Worm (Caenorhabditis elegans) whole organism, L1 larva: ENCODE results near the gene flp-7.

Source experiments
- C04F5.9 ChIP-seq: sonication (generic microtip); optimal IDR thresholded peaks from 2 replicates; lab custom pipeline; 2016; ENCODE audit warnings: missing genetic modification characterization, missing compliant biosample characterization
- F16B12.6 ChIP-seq: fragments of 150-350 bp; optimal IDR thresholded peaks from 2 replicates; lab custom pipeline; 2014; ENCODE audit warnings: missing biosample characterization, missing genetic modification characterization
- aha-1 ChIP-seq: fragments of 150-350 bp; optimal IDR thresholded peaks from 2 replicates; lab custom pipeline; 2014; ENCODE audit warnings: missing biosample characterization, missing genetic modification characterization
- alr-1 ChIP-seq: fragments of 200-800 bp; sonication (Bioruptor generic); optimal IDR thresholded peaks from 2 replicates; lab custom pipeline; 2018; ENCODE audit warnings: borderline replicate concordance, mild to moderate bottlenecking, missing genetic modification characterization, missing compliant biosample characterization
- aly-2 ChIP-seq: fragments of 150-350 bp; optimal IDR thresholded peaks from 2 replicates; lab custom pipeline; 2014; ENCODE audit warnings: missing biosample characterization, missing genetic modification characterization
- ceh-63 ChIP-seq: fragments of 200-800 bp; sonication (Bioruptor generic); optimal IDR thresholded peaks from 2 replicates; lab custom pipeline; 2018; ENCODE audit warnings: mild to moderate bottlenecking, missing genetic modification characterization, missing compliant biosample characterization
- ceh-8 ChIP-seq: fragments of 200-800 bp; sonication (Bioruptor generic); optimal IDR thresholded peaks from 2 replicates; lab custom pipeline; 2018; ENCODE audit warnings: mild to moderate bottlenecking, missing genetic modification characterization, moderate library complexity, missing compliant biosample characterization
- ceh-82 ChIP-seq, 3 experiments: fragments of 150-350 bp in 1 of 3; sonication (generic microtip) in 2 of 3; optimal IDR thresholded peaks; 2 replicates each; lab custom pipeline; 2014 to 2017; ENCODE audit warnings: missing biosample characterization in 3 of 3, missing genetic modification characterization in 3 of 3
- ceh-88 ChIP-seq: fragments of 200-800 bp; sonication (Bioruptor generic); IDR thresholded peaks from 2 replicates; pipeline ENCODE4 v1.3.6; 2022; ENCODE audit warnings: missing genetic modification characterization, missing compliant biosample characterization
- ceh-90 ChIP-seq: sonication (generic microtip); optimal IDR thresholded peaks from 2 replicates; lab custom pipeline; 2016; ENCODE audit warnings: missing genetic modification characterization, missing compliant biosample characterization
- dsc-1 ChIP-seq: sonication (generic microtip); optimal IDR thresholded peaks from 2 replicates; lab custom pipeline; 2016; ENCODE audit warnings: mild to moderate bottlenecking, missing genetic modification characterization, missing compliant biosample characterization
- efl-1 ChIP-seq, 4 experiments: fragments of 150-350 bp; optimal IDR thresholded peaks in 3 of 4; peaks in 1 of 4; 1 replicate in 1 of 4; 2 replicates in 3 of 4; lab custom pipeline; 2014; ENCODE audit warnings: missing biosample characterization in 2 of 4, missing genetic modification characterization in 2 of 4, missing genetic modification reagents in 2 of 4
- elt-3 ChIP-seq, 6 experiments: fragments of 150-350 bp in 1 of 6; sonication (generic microtip); optimal IDR thresholded peaks; 2 replicates each; lab custom pipeline; 2017 to 2018; ENCODE audit warnings: missing biosample characterization in 6 of 6, missing genetic modification characterization in 6 of 6, inconsistent platforms in 1 of 6
- fkh-10 ChIP-seq: sonication (generic microtip); optimal IDR thresholded peaks from 2 replicates; lab custom pipeline; 2017; ENCODE audit warnings: missing biosample characterization, missing genetic modification reagents, missing genetic modification characterization
- fkh-4 ChIP-seq: sonication (generic microtip); optimal IDR thresholded peaks from 2 replicates; lab custom pipeline; 2016; ENCODE audit warnings: missing compliant biosample characterization, missing genetic modification characterization, borderline replicate concordance
- grh-1 ChIP-seq: fragments of 200-800 bp; sonication (Bioruptor generic); IDR thresholded peaks from 2 replicates; pipeline ENCODE4 v1.3.6; 2022; ENCODE audit warnings: missing genetic modification reagents, missing genetic modification characterization, missing compliant biosample characterization
- hlh-17 ChIP-seq: fragments of 200-800 bp; sonication (Bioruptor generic); optimal IDR thresholded peaks from 2 replicates; lab custom pipeline; 2018; ENCODE audit warnings: missing genetic modification characterization, mild to moderate bottlenecking, missing compliant biosample characterization, moderate library complexity, borderline replicate concordance
- hlh-4 ChIP-seq: sonication (generic microtip); optimal IDR thresholded peaks from 2 replicates; lab custom pipeline; 2016; ENCODE audit warnings: mild to moderate bottlenecking, missing genetic modification characterization, missing compliant biosample characterization
- hpl-2 ChIP-seq: fragments of 150-350 bp; optimal IDR thresholded peaks from 2 replicates; lab custom pipeline; 2014; ENCODE audit warnings: missing biosample characterization, missing genetic modification reagents, missing genetic modification characterization
- lin-14 ChIP-seq: fragments of 200-800 bp; sonication (Bioruptor generic); optimal IDR thresholded peaks from 2 replicates; lab custom pipeline; 2018; ENCODE audit warnings: mild to moderate bottlenecking, missing genetic modification characterization, moderate library complexity, missing compliant biosample characterization
- lsy-2 ChIP-seq, 2 experiments: fragments of 150-350 bp; optimal IDR thresholded peaks; 2 replicates each; lab custom pipeline; 2014; ENCODE audit warnings: missing biosample characterization in 2 of 2, missing genetic modification characterization in 2 of 2
- mdl-1 ChIP-seq, 2 experiments: fragments of 150-350 bp; optimal IDR thresholded peaks; 2 replicates each; lab custom pipeline; 2014 to 2017; ENCODE audit warnings: missing biosample characterization in 2 of 2, missing genetic modification characterization in 2 of 2, inconsistent platforms in 1 of 2
- nhr-20 ChIP-seq: sonication (generic microtip); optimal IDR thresholded peaks from 2 replicates; lab custom pipeline; 2016; ENCODE audit warnings: mild to moderate bottlenecking, missing genetic modification characterization, missing compliant biosample characterization
- nhr-28 ChIP-seq: fragments of 150-350 bp; optimal IDR thresholded peaks from 2 replicates; lab custom pipeline; 2014; ENCODE audit warnings: missing biosample characterization, missing genetic modification characterization
- nhr-71 ChIP-seq: sonication (generic microtip); optimal IDR thresholded peaks from 2 replicates; lab custom pipeline; 2016; ENCODE audit warnings: mild to moderate bottlenecking, missing genetic modification characterization, moderate library complexity, missing compliant biosample characterization
- nhr-76 ChIP-seq: sonication (generic microtip); optimal IDR thresholded peaks from 2 replicates; lab custom pipeline; 2017; ENCODE audit warnings: missing biosample characterization, missing genetic modification characterization
- nhr-77 ChIP-seq: fragments of 150-350 bp; optimal IDR thresholded peaks from 2 replicates; lab custom pipeline; 2014; ENCODE audit warnings: missing biosample characterization, missing genetic modification characterization
- snpc-4 ChIP-seq: fragments of 150-350 bp; optimal IDR thresholded peaks from 2 replicates; lab custom pipeline; 2014; ENCODE audit warnings: missing biosample characterization, missing genetic modification characterization
- sptf-1 ChIP-seq: fragments of 150-350 bp; optimal IDR thresholded peaks from 2 replicates; lab custom pipeline; 2014; ENCODE audit warnings: missing biosample characterization, missing genetic modification characterization
- swsn-7 ChIP-seq: sonication (generic microtip); optimal IDR thresholded peaks from 2 replicates; lab custom pipeline; 2016; ENCODE audit warnings: missing genetic modification characterization, missing compliant biosample characterization
- tbx-2 ChIP-seq: sonication (generic microtip); optimal IDR thresholded peaks from 2 replicates; lab custom pipeline; 2016; ENCODE audit warnings: missing genetic modification characterization, missing compliant biosample characterization
- tlp-1 ChIP-seq: fragments of 150-350 bp; optimal IDR thresholded peaks from 2 replicates; lab custom pipeline; 2014; ENCODE audit warnings: missing biosample characterization, missing genetic modification characterization
- unc-30 ChIP-seq: sonication (generic microtip); optimal IDR thresholded peaks from 2 replicates; lab custom pipeline; 2017; ENCODE audit warnings: missing biosample characterization, missing genetic modification characterization
- unc-86 ChIP-seq: sonication (generic microtip); optimal IDR thresholded peaks from 2 replicates; lab custom pipeline; 2016; ENCODE audit warnings: missing genetic modification characterization, missing compliant biosample characterization

Gene flp-7

DNA sequence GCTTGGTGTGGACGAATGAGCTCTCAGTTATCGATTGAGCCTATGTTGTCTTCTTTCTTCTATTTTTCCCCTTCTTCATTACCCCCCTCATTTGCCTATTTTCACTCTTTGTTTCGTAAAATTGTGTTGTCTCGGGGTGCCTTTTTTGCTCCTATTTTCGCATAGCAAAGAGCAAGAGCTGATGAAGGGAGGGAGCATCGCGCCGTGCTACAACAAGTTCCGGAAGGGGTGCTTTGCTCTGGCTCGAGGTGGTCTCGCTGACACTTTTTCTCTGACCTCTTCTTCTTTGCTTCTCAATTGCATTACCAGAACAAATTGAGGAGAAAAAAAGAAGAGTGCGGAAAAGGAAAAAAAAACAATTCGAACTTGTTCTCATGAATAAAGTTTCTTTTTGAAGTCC lies 10.3 kb downstream of the flp-7 start:
- no peak for TF ChIP-seq F16B12.6
- peak; percentile 14 for TF ChIP-seq nhr-71 (tag; lab: Kevin White, UChicago)
- TF ChIP-seq fkh-10 (GFP tag; lab: Kevin White, UChicago), result peak; percentile 95
- peak; percentile 51 for TF ChIP-seq tbx-2 (tag; lab: Kevin White, UChicago)
- no peak for TF ChIP-seq ceh-63
- TF ChIP-seq unc-86, result peak; percentile 32
- TF ChIP-seq lin-14, result peak; percentile 72
- TF ChIP-seq, all 84 proteins: peak for 5

DNA sequence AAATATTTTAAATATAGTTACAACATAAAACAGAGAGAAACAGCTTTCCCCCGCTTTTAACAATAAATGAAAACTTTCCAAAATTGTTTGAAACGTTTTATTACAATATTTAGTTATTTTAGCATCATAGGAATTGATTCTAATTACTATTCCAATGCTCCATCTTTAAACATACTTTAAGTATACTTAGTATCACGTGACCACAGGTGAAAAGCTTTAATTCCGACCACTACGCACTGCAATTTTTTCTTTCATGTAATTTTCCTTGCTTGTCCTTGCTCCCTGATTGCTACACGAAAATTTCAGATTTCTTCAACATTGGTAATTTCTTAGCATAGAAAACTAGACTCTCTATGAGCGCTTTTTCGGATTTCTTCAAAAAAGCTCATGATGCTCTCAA lies 11.4 kb downstream of the flp-7 start, which contains the start of gene tbc-16:
TSS of gene tbc-16 (plus strand) at position 301 of the 400 bp plus-strand sequence.
- no peak for TF ChIP-seq hlh-17 (GFP tag; lab: Kevin White, UChicago)
- TF ChIP-seq fkh-4 (tag; lab: Kevin White, UChicago), result no peak
- no peak for TF ChIP-seq nhr-28 (tag; lab: Kevin White, UChicago)
- TF ChIP-seq ceh-90 (tag; lab: Kevin White, UChicago), result no peak
- no peak for TF ChIP-seq ceh-82 (tag; optimal IDR thresholded peaks at IDR 0.05; lab: Kevin White, UChicago)
- TF ChIP-seq tlp-1, result no peak
- TF ChIP-seq nhr-77 (tag; lab: Kevin White, UChicago), result no peak
- TF ChIP-seq hpl-2, result no peak
- no peak for TF ChIP-seq nhr-76 (tag; lab: Kevin White, UChicago)
- no peak for TF ChIP-seq hlh-4 (tag; lab: Kevin White, UChicago)
- no peak for TF ChIP-seq alr-1 (tag; lab: Kevin White, UChicago)

ce11 chrX:5901499-5901898 lies 15.8 kb downstream of the flp-7 start:
- TF ChIP-seq efl-1 (optimal IDR thresholded peaks at IDR 0.05; lab: Kevin White, UChicago), result no peak
- TF ChIP-seq efl-1 (GFP tag; optimal IDR thresholded peaks at IDR 0.05 in 1 of 2; lab: Kevin White, UChicago), result peak in 1 of 2 experiments; percentile 83
- no peak for TF ChIP-seq nhr-28 (tag; lab: Kevin White, UChicago)

DNA sequence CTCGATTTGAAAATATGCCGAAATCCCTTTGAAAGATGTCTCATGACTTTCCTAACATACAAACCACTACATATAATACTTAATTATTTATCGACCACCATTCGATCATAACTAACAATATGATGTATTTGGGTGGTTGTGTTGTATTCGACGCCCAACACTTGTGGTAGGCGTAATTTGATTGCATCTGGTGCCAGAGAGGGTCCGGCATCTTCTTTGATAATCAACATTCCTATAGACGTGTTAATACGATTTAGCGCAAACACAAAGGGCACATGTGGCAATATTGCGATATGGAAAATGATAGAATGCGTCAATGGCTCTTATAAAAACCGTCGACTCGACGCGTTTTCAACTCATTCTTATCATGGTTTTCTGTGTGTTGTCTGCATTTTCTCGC lies 18.2 kb downstream of the flp-7 start:
- TF ChIP-seq lin-14, result peak; percentile 15
- no peak for TF ChIP-seq nhr-76 (tag; lab: Kevin White, UChicago)

DNA sequence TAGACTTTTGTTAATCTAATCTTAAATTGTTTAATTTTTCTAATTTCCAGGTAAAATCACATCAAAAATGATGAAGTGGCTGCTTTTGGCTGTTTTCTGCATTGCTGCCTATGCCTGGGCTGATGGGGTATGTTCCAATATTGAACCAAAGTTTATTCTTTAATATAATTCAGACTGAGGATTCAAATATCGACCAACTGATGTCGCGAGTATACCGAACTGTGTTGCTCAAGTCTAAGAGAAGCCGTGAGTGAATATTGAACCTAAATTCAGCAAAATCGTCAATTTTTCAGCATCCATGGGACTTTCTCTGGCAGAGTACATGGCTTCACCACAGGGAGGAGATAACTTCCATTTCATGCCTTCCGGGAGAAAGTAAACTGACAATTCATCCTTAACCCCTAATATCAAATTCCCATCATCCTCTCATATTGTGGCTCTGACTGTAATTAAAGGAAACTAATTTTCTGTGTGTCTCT lies 19.0 kb downstream of the flp-7 start, which contains the start of gene nlp-49:
TSS of gene nlp-49 (plus strand) at position 51 of the 479 bp plus-strand sequence.
- no peak for TF ChIP-seq ceh-8 (GFP tag; lab: Kevin White, UChicago)
- no peak for TF ChIP-seq snpc-4 (tag; lab: Kevin White, UChicago)
- no peak for TF ChIP-seq swsn-7 (tag; lab: Kevin White, UChicago)

ce11 chrX:5905764-5906163 lies 20.1 kb downstream of the flp-7 start:
- TF ChIP-seq C04F5.9 (tag; lab: Kevin White, UChicago), result no peak
- TF ChIP-seq nhr-76 (tag; lab: Kevin White, UChicago), result no peak
- TF ChIP-seq sptf-1 (tag; lab: Kevin White, UChicago), result no peak
- TF ChIP-seq aha-1 (tag; lab: Kevin White, UChicago), result no peak
- TF ChIP-seq lsy-2 (tag; optimal IDR thresholded peaks at IDR 0.05; lab: Kevin White, UChicago), result no peak
- no peak for TF ChIP-seq aly-2 (tag; lab: Kevin White, UChicago)
- TF ChIP-seq unc-30 (tag; lab: Kevin White, UChicago), result no peak

DNA sequence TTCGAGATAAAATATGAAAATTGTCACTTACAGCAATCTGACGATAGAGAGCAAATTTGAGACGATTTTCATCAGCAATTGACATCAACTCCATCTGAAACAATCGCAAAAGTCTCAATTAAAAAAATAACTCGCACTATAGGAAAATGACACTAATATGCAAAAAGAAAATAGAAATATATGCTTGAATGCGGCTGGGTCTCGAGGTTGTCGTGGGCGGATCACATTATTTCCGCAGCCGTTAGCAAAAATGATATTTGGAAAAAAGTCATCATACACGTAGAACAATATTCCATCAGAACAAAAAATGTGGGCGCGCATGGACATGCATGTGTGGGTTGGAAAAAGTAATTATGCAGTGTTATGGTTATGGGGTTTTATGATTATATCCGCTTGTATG lies 31.6 kb downstream of the flp-7 start, which contains the start of gene Y23B4A.1:
TSS of gene Y23B4A.1 (minus strand) at position 101 of the 400 bp plus-strand sequence.
- TF ChIP-seq grh-1 (GFP tag; lab: Robert Waterston, UW) (no peak), nhr-71 (tag; lab: Kevin White, UChicago) (no peak), mdl-1 (tag; optimal IDR thresholded peaks at IDR 0.05; lab: Kevin White, UChicago) (no peak), nhr-20 (tag; lab: Kevin White, UChicago) (no peak), elt-3 (tag; optimal IDR thresholded peaks at IDR 0.05; lab: Kevin White, UChicago) (no peak), swsn-7 (tag; lab: Kevin White, UChicago) (no peak), ceh-88 (GFP tag; lab: Robert Waterston, UW) (no peak), dsc-1 (tag; lab: Kevin White, UChicago) (no peak), ceh-63 (no peak)
